Worm (Caenorhabditis elegans): ENCODE results near the gene sde-2.
A peak's percentile ranks its signal among the peaks of the same experiment; 100 is the strongest.

The sde-2 gene

DNA sequence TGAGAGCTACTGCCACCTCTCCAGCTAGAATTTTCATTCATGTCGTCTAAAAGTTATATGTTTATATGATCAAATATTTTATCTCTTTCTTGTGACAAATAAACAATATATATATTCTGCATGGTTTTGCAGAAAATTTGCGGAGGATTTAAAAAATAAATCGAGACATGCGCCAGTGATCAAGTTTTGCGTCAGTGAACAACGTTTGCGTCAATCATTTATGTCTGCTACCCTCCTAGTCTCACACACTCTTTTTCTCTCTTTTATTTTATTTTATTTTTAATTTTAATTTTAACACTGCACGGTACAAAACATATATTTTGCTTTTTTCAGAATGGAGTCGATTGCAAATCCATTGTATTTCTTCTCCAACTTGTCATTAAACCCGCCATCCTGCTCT lies 51.2 kb downstream of the sde-2 start, which contains the start of the genes tag-65 and ccz-1 (continued):
- TF ChIP-seq F13H6.1 (tag; optimal IDR thresholded peaks at IDR 0.05), result no peak
- no peak for TF ChIP-seq pax-1 (tag; optimal IDR thresholded peaks at IDR 0.05)
- TF ChIP-seq unc-42 (tag; optimal IDR thresholded peaks at IDR 0.05), result peak; percentile 62
- TF ChIP-seq fax-1 (tag; optimal IDR thresholded peaks at IDR 0.05), result no peak
- TF ChIP-seq nfya-1 (tag; optimal IDR thresholded peaks at IDR 0.05), result peak; percentile 71
- no peak for TF ChIP-seq dve-1 (tag; optimal IDR thresholded peaks at IDR 0.05)
- TF ChIP-seq ceh-22 (tag; optimal IDR thresholded peaks at IDR 0.05), result no peak
- TF ChIP-seq ets-4 (tag; optimal IDR thresholded peaks at IDR 0.05), result no peak
- TF ChIP-seq syd-9 (tag; optimal IDR thresholded peaks at IDR 0.05), result no peak
- peak; percentile 45 for TF ChIP-seq elt-2 (tag; optimal IDR thresholded peaks at IDR 0.05)
- no peak for TF ChIP-seq sdc-2 (tag; optimal IDR thresholded peaks at IDR 0.05)
- peak; percentile 22 for TF ChIP-seq unc-86 (tag; optimal IDR thresholded peaks at IDR 0.05)
- no peak for TF ChIP-seq che-1 (tag; optimal IDR thresholded peaks at IDR 0.05)
- TF ChIP-seq odd-2 (tag; optimal IDR thresholded peaks at IDR 0.05), result no peak
- no peak for TF ChIP-seq ceh-45 (GFP tag; IDR thresholded peaks at IDR 0.05)
- no peak for TF ChIP-seq rnt-1 (tag; optimal IDR thresholded peaks at IDR 0.05)
- no peak for TF ChIP-seq hlh-30 (tag; optimal IDR thresholded peaks at IDR 0.05; ENCODE audit: insufficient read depth)
- TF ChIP-seq ceh-2 (tag; optimal IDR thresholded peaks at IDR 0.05), result no peak
- no peak for TF ChIP-seq ceh-14 (tag; optimal IDR thresholded peaks at IDR 0.05)
- TF ChIP-seq ceh-6 (GFP tag; optimal IDR thresholded peaks at IDR 0.05), result no peak
- TF ChIP-seq tbx-2 (tag; optimal IDR thresholded peaks at IDR 0.05), result peak; percentile 42

Data from whole organism, late embryonic.